Fruit fly (Drosophila melanogaster): ENCODE data around the gene Gr77a.

dm6 chr3L:20707217-20707616, 32.0 kb downstream of the Gr77a start:
- no peak for TF ChIP-seq pad (GFP tag; optimal IDR thresholded peaks at IDR 0.05)
- TF ChIP-seq tj (GFP tag; optimal IDR thresholded peaks at IDR 0.05): no peak
- no peak for TF ChIP-seq CG5204 (GFP tag; optimal IDR thresholded peaks at IDR 0.05)
- TF ChIP-seq ovo (GFP tag; optimal IDR thresholded peaks at IDR 0.05): no peak
- TF ChIP-seq toe (GFP tag; optimal IDR thresholded peaks at IDR 0.05): no peak
- no peak for TF ChIP-seq cic (GFP tag; optimal IDR thresholded peaks at IDR 0.05)

Data from whole organism, adult.